Fruit fly (Drosophila melanogaster): ENCODE results near the gene Acp63F.

dm6 chr3L:3855194-3855980 is 39.2 kb upstream of the Acp63F start:
- TF ChIP-seq CTCF (optimal IDR thresholded peaks at IDR 0.05) (no peak), CG8478 (optimal IDR thresholded peaks at IDR 0.05) (no peak)

Data from S2 (cell line).